Fruit fly (Drosophila melanogaster) whole organism, embryonic: ENCODE data around the gene CG31804.

Experiments
- BEAF-32 ChIP-seq: fragments of 200-800 bp; sonication (Bioruptor generic); optimal IDR thresholded peaks from 3 replicates; lab custom pipeline; 2017; ENCODE audit warnings: missing biosample characterization, missing genetic modification characterization, mild to moderate bottlenecking, moderate library complexity, missing genetic modification reagents
- CG10462 ChIP-seq: fragments of 200-800 bp; sonication (Bioruptor generic); optimal IDR thresholded peaks from 2 replicates; lab custom pipeline; 2016; ENCODE audit warnings: missing biosample characterization, missing genetic modification characterization
- CG11456 ChIP-seq: fragments of 200-800 bp; sonication (Bioruptor generic); IDR thresholded peaks from 3 replicates; pipeline ENCODE4 v1.3.6; 2022; ENCODE audit warnings: missing biosample characterization, missing genetic modification characterization
- CG11723 ChIP-seq: fragments of 200-800 bp; sonication (Bioruptor generic); optimal IDR thresholded peaks from 2 replicates; lab custom pipeline; 2017; ENCODE audit warnings: missing biosample characterization, mild to moderate bottlenecking, missing genetic modification characterization
- CG12104 ChIP-seq: fragments of 200-800 bp; sonication (Bioruptor generic); optimal IDR thresholded peaks from 3 replicates; lab custom pipeline; 2016; ENCODE audit warnings: missing biosample characterization, missing genetic modification characterization
- CG13296 ChIP-seq: fragments of 200-800 bp; sonication (Bioruptor generic); optimal IDR thresholded peaks from 3 replicates; lab custom pipeline; 2018; ENCODE audit warnings: missing biosample characterization, mild to moderate bottlenecking, missing genetic modification characterization
- CG13894 ChIP-seq: fragments of 200-800 bp; sonication (Bioruptor generic); optimal IDR thresholded peaks from 3 replicates; lab custom pipeline; 2018; ENCODE audit warnings: missing biosample characterization, mild to moderate bottlenecking, missing genetic modification characterization, moderate library complexity
- CG1529 ChIP-seq: fragments of 200-800 bp; sonication (Bioruptor generic); optimal IDR thresholded peaks from 3 replicates; lab custom pipeline; 2018; ENCODE audit warnings: missing biosample characterization, missing genetic modification characterization
- CG15514 ChIP-seq: fragments of 200-800 bp; sonication (Bioruptor generic); optimal IDR thresholded peaks from 3 replicates; lab custom pipeline; 2017; ENCODE audit warnings: missing biosample characterization, missing genetic modification characterization, mild to moderate bottlenecking, moderate library complexity, missing genetic modification reagents
- CG17328 ChIP-seq: fragments of 200-800 bp; sonication (Bioruptor generic); IDR thresholded peaks from 2 replicates; pipeline ENCODE4 v1.3.6; 2022; ENCODE audit warnings: missing biosample characterization, missing genetic modification characterization
- CG18599 ChIP-seq: fragments of 200-800 bp; sonication (Bioruptor generic); optimal IDR thresholded peaks from 3 replicates; lab custom pipeline; 2017; ENCODE audit warnings: missing biosample characterization, missing genetic modification characterization, mild to moderate bottlenecking, moderate library complexity, missing genetic modification reagents
- CG18619 ChIP-seq: fragments of 200-800 bp; sonication (Bioruptor generic); optimal IDR thresholded peaks from 3 replicates; lab custom pipeline; 2017; ENCODE audit warnings: missing biosample characterization, mild to moderate bottlenecking, missing genetic modification characterization
- CG2116 ChIP-seq: fragments of 200-800 bp; sonication (Bioruptor generic); optimal IDR thresholded peaks from 3 replicates; lab custom pipeline; 2018; ENCODE audit warnings: missing biosample characterization, mild to moderate bottlenecking, missing genetic modification characterization
- CG2712 ChIP-seq: fragments of 200-800 bp; optimal IDR thresholded peaks from 3 replicates; lab custom pipeline; 2019; ENCODE audit warnings: missing biosample characterization, mild to moderate bottlenecking, missing genetic modification characterization, moderate library complexity
- CG32767 ChIP-seq: fragments of 200-800 bp; sonication (Bioruptor generic); IDR thresholded peaks from 2 replicates; pipeline ENCODE4 v1.3.6; 2022; ENCODE audit warnings: missing biosample characterization, missing genetic modification characterization
- CG3281 ChIP-seq: fragments of 200-800 bp; sonication (Bioruptor generic); optimal IDR thresholded peaks from 3 replicates; lab custom pipeline; 2017; ENCODE audit warnings: missing biosample characterization, mild to moderate bottlenecking, missing genetic modification characterization
- CG4282 ChIP-seq: fragments of 200-800 bp; sonication (Bioruptor generic); optimal IDR thresholded peaks from 2 replicates; lab custom pipeline; 2016; ENCODE audit warnings: missing biosample characterization, missing genetic modification characterization
- CG6654 ChIP-seq: fragments of 200-800 bp; sonication (Bioruptor generic); optimal IDR thresholded peaks from 2 replicates; lab custom pipeline; 2017; ENCODE audit warnings: missing biosample characterization, mild to moderate bottlenecking, missing genetic modification characterization
- CG9876 ChIP-seq: fragments of 200-800 bp; sonication (Bioruptor generic); optimal IDR thresholded peaks from 2 replicates; lab custom pipeline; 2016; ENCODE audit warnings: missing biosample characterization, missing genetic modification characterization
- Camta ChIP-seq: fragments of 200-800 bp; sonication (Bioruptor generic); optimal IDR thresholded peaks from 2 replicates; lab custom pipeline; 2016; ENCODE audit warnings: missing biosample characterization, missing genetic modification characterization
- CkIIα-i1 ChIP-seq: fragments of 200-800 bp; sonication (Bioruptor generic); IDR thresholded peaks from 2 replicates; pipeline ENCODE4 v1.3.6; 2022; ENCODE audit warnings: missing biosample characterization, missing genetic modification characterization
- HLH4C ChIP-seq: fragments of 200-800 bp; sonication (Bioruptor generic); IDR thresholded peaks from 3 replicates; pipeline ENCODE4 v1.3.6; 2022; ENCODE audit warnings: missing biosample characterization, missing genetic modification characterization; ENCODE audit not compliant: partially characterized antibody
- Hand ChIP-seq: fragments of 200-800 bp; sonication (Bioruptor generic); optimal IDR thresholded peaks from 2 replicates; lab custom pipeline; 2017; ENCODE audit warnings: mild to moderate bottlenecking, missing biosample characterization, missing genetic modification reagents, missing genetic modification characterization
- Meics ChIP-seq: fragments of 200-800 bp; sonication (Bioruptor generic); optimal IDR thresholded peaks from 2 replicates; lab custom pipeline; 2017; ENCODE audit warnings: missing biosample characterization, mild to moderate bottlenecking, missing genetic modification characterization
- Myb ChIP-seq: fragments of 200-800 bp; sonication (Bioruptor generic); optimal IDR thresholded peaks from 2 replicates; lab custom pipeline; 2016; ENCODE audit warnings: missing biosample characterization, missing genetic modification characterization
- NFAT ChIP-seq: fragments of 200-800 bp; sonication (Bioruptor generic); IDR thresholded peaks from 2 replicates; pipeline ENCODE4 v1.3.6; 2022; ENCODE audit warnings: missing biosample characterization, missing genetic modification characterization
- Nf-YC ChIP-seq: fragments of 200-800 bp; optimal IDR thresholded peaks from 3 replicates; lab custom pipeline; 2019; ENCODE audit warnings: missing biosample characterization, mild to moderate bottlenecking, missing genetic modification characterization, moderate library complexity
- Sox102F ChIP-seq: fragments of 200-800 bp; sonication (Bioruptor generic); optimal IDR thresholded peaks from 2 replicates; lab custom pipeline; 2018; ENCODE audit warnings: missing biosample characterization, mild to moderate bottlenecking, missing genetic modification characterization, moderate library complexity
- Tbp ChIP-seq: fragments of >200 bp; optimal IDR thresholded peaks from 2 replicates; lab custom pipeline; 2018; ENCODE audit warnings: missing biosample characterization, missing genetic modification characterization
- Trl ChIP-seq, 3 experiments: fragments of >200 bp in 2 of 3; fragments of 200-800 bp in 1 of 3; sonication (Bioruptor generic) in 1 of 3; optimal IDR thresholded peaks; 2 replicates in 1 of 3; 3 replicates in 2 of 3; lab custom pipeline; 2016 to 2017; ENCODE audit warnings: missing biosample characterization in 1 of 3, missing genetic modification characterization in 1 of 3
- bigmax ChIP-seq: fragments of 200-800 bp; sonication (Bioruptor generic); optimal IDR thresholded peaks from 2 replicates; lab custom pipeline; 2018; ENCODE audit warnings: missing biosample characterization, mild to moderate bottlenecking, missing genetic modification characterization
- bsh ChIP-seq, 2 experiments: fragments of 200-800 bp; sonication (Bioruptor generic); optimal IDR thresholded peaks; 2 replicates each; lab custom pipeline; 2017 to 2018; ENCODE audit warnings: mild to moderate bottlenecking in 2 of 2, missing biosample characterization in 2 of 2, missing genetic modification characterization in 2 of 2, moderate library complexity in 1 of 2
- dimm ChIP-seq: fragments of 200-800 bp; sonication (Bioruptor generic); IDR thresholded peaks from 2 replicates; pipeline ENCODE4 v1.3.6; 2022; ENCODE audit warnings: missing biosample characterization, missing genetic modification characterization
- emc ChIP-seq: fragments of 200-800 bp; sonication (Bioruptor generic); optimal IDR thresholded peaks from 2 replicates; lab custom pipeline; 2016; ENCODE audit warnings: missing biosample characterization, missing genetic modification characterization
- fd64A ChIP-seq: fragments of 200-800 bp; sonication (Bioruptor generic); optimal IDR thresholded peaks from 3 replicates; lab custom pipeline; 2018; ENCODE audit warnings: missing biosample characterization, mild to moderate bottlenecking, missing genetic modification characterization
- gce ChIP-seq: fragments of 200-800 bp; sonication (Bioruptor generic); IDR thresholded peaks from 3 replicates; pipeline ENCODE4 v1.3.6; 2022; ENCODE audit warnings: missing biosample characterization, missing genetic modification characterization
- grau ChIP-seq: fragments of 200-800 bp; optimal IDR thresholded peaks from 3 replicates; lab custom pipeline; 2019; ENCODE audit warnings: missing biosample characterization, mild to moderate bottlenecking, missing genetic modification characterization, moderate library complexity
- gsb-n ChIP-seq: fragments of 200-800 bp; sonication (Bioruptor generic); optimal IDR thresholded peaks from 3 replicates; lab custom pipeline; 2018; ENCODE audit warnings: missing biosample characterization, mild to moderate bottlenecking, missing genetic modification characterization
- hkb ChIP-seq, 2 experiments: fragments of 200-800 bp in 1 of 2; fragments of >200 bp in 1 of 2; sonication (Bioruptor generic) in 1 of 2; IDR thresholded peaks in 1 of 2; optimal IDR thresholded peaks in 1 of 2; 2 replicates each; pipeline versions ENCODE4 v1.3.6 to Lab custom; 2017 to 2022; ENCODE audit warnings: missing biosample characterization in 1 of 2, missing genetic modification characterization in 1 of 2
- jing ChIP-seq: fragments of 200-800 bp; sonication (Bioruptor generic); optimal IDR thresholded peaks from 2 replicates; lab custom pipeline; 2018; ENCODE audit warnings: missing biosample characterization, mild to moderate bottlenecking, missing genetic modification characterization
- knrl ChIP-seq: fragments of 200-800 bp; sonication (Bioruptor generic); IDR thresholded peaks from 3 replicates; pipeline ENCODE4 v1.3.6; 2022; ENCODE audit warnings: missing biosample characterization, missing genetic modification characterization; ENCODE audit not compliant: partially characterized antibody
- nmo ChIP-seq: fragments of 200-800 bp; sonication (Bioruptor generic); optimal IDR thresholded peaks from 2 replicates; lab custom pipeline; 2018; ENCODE audit warnings: missing biosample characterization, mild to moderate bottlenecking, missing genetic modification characterization, moderate library complexity
- org-1 ChIP-seq: fragments of 200-800 bp; sonication (Bioruptor generic); optimal IDR thresholded peaks from 2 replicates; lab custom pipeline; 2017; ENCODE audit warnings: missing biosample characterization, missing genetic modification characterization
- ro ChIP-seq: fragments of 200-800 bp; sonication (Bioruptor generic); IDR thresholded peaks from 2 replicates; pipeline ENCODE4 v1.3.6; 2022; ENCODE audit warnings: missing biosample characterization, missing genetic modification characterization
- sens-2 ChIP-seq: fragments of 200-800 bp; sonication (Bioruptor generic); IDR thresholded peaks from 2 replicates; pipeline ENCODE4 v1.3.6; 2022; ENCODE audit warnings: missing biosample characterization, missing genetic modification characterization
- tup ChIP-seq: fragments of 200-800 bp; sonication (Bioruptor generic); optimal IDR thresholded peaks from 2 replicates; lab custom pipeline; 2016; ENCODE audit warnings: missing biosample characterization, mild to moderate bottlenecking, missing genetic modification characterization, moderate library complexity
- wdn ChIP-seq: fragments of 200-800 bp; sonication (Bioruptor generic); IDR thresholded peaks from 2 replicates; pipeline ENCODE4 v1.3.6; 2022; ENCODE audit warnings: missing biosample characterization, missing genetic modification characterization

CG31804 gene

DNA sequence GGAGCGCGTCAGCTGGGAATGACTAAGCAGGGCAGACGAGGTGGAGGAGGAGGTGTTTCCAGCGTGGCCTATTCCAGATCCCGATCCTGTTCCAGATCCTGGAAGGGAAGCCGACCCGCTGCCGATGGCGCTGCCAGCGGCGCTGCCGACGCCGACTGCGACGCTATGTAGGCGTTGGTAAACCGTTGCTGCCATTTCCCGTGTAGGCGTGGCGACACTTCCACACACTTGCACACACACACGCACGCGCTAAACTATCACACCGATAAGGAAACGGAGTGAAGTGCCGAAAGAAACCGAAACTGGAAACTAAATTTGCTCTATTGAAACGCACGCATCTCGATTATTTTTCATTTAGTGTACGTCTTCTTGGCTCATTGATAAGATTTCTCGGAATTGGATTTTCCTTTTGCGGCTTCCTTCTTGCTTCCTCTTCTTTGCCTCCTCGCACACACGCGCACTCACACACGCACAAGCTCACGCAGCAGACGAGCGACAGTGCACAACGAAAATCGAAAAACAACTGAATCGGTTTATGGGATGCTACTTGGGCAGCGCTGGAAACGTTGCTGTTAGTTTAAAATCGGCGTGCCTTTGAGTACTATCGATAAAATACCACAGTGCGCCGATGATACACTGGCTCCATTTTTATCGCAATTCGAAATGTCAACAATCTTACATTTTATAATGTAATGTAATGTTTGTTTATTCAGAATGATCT is 20.5 kb downstream of the CG31804 start, which contains the start of gene Lrch (continued):
- TF ChIP-seq Meics (GFP tag; lab: Kevin White, UChicago) (peak; percentile 86), gsb-n (tag; lab: Kevin White, UChicago) (peak; percentile 39), Sox102F (GFP tag; lab: Kevin White, UChicago) (no peak), jing (GFP tag; lab: Kevin White, UChicago) (no peak), nmo (GFP tag; lab: Kevin White, UChicago) (no peak), wdn (no peak), CG32767 (GFP tag; lab: Robert Waterston, UW) (peak; percentile 36; the same call in 1 of the 2 replicates), CG11456 (peak; percentile 70; the same call in 2 of the 3 replicates), fd64A (GFP tag; lab: Kevin White, UChicago) (no peak), dimm (GFP tag; lab: Robert Waterston, UW) (no peak), NFAT (peak; percentile 57; the same call in 1 of the 2 replicates), grau (tag; lab: Kevin White, UChicago) (peak; percentile 14), sens-2 (GFP tag; lab: Robert Waterston, UW) (no peak), org-1 (GFP tag; lab: Kevin White, UChicago) (peak; percentile 29), HLH4C (GFP tag; lab: Robert Waterston, UW) (peak; percentile 71), CG18599 (GFP tag; lab: Kevin White, UChicago) (peak; percentile 2), CG15514 (GFP tag; lab: Kevin White, UChicago) (peak; percentile 38), CG1529 (no peak), CG6654 (no peak), CG4282 (no peak), ro (GFP tag; lab: Robert Waterston, UW) (no peak), Hand (GFP tag; lab: Kevin White, UChicago) (peak; percentile 37), bigmax (GFP tag; lab: Kevin White, UChicago) (no peak), CG2116 (GFP tag; lab: Kevin White, UChicago) (peak; percentile 96), CG10462 (no peak), knrl (GFP tag; lab: Robert Waterston, UW) (peak; percentile 53), CG12104 (GFP tag; lab: Kevin White, UChicago) (no peak), Tbp (GFP tag; lab: Kevin White, UChicago) (no peak), CkIIα-i1 (GFP tag; lab: Robert Waterston, UW) (no peak), gce (GFP tag; lab: Robert Waterston, UW) (no peak), CG18619 (GFP tag; lab: Kevin White, UChicago) (no peak), CG9876 (no peak), Trl (optimal IDR thresholded peaks at IDR 0.05; lab: Kevin White, UChicago) (no peak), Trl (GFP tag; optimal IDR thresholded peaks at IDR 0.05; lab: Kevin White, UChicago) (peak; percentile 35), BEAF-32 (GFP tag; lab: Kevin White, UChicago) (no peak), CG13296 (GFP tag; lab: Kevin White, UChicago) (peak; percentile 21), CG2712 (tag; lab: Kevin White, UChicago) (peak; percentile 35), Camta (GFP tag; lab: Kevin White, UChicago) (no peak), CG13894 (tag; lab: Kevin White, UChicago) (peak; percentile 44), CG11723 (GFP tag; lab: Kevin White, UChicago) (no peak), Myb (GFP tag; lab: Kevin White, UChicago) (no peak), hkb (optimal IDR thresholded peaks at IDR 0.05; lab: Kevin White, UChicago) (no peak), hkb (GFP tag; IDR thresholded peaks at IDR 0.05; lab: Robert Waterston, UW) (peak; percentile 31; the same call in 1 of the 2 replicates), bsh (GFP tag; optimal IDR thresholded peaks at IDR 0.05; lab: Kevin White, UChicago) (peak in 1 of 2 experiments; percentile 2), CG17328 (GFP tag; lab: Robert Waterston, UW) (peak; percentile 41), CG3281 (no peak), tup (no peak), Nf-YC (tag; lab: Kevin White, UChicago) (peak; percentile 59), emc (GFP tag; lab: Kevin White, UChicago) (no peak)
- TF ChIP-seq, all 482 proteins: peak for 183
